Fruit fly (Drosophila melanogaster) whole organism, embryonic: Measurements from ENCODE around the gene CG46301.

Experiments
- Atf3 ChIP-seq: fragments of 200-800 bp; sonication (Bioruptor generic); optimal IDR thresholded peaks from 3 replicates; lab custom pipeline; 2016; ENCODE audit warnings: missing biosample characterization, missing genetic modification characterization
- CG16863 ChIP-seq: fragments of 200-800 bp; sonication (Bioruptor generic); optimal IDR thresholded peaks from 3 replicates; lab custom pipeline; 2016; ENCODE audit warnings: missing biosample characterization, missing genetic modification characterization
- CG32772 ChIP-seq: fragments of 200-800 bp; sonication (Bioruptor generic); IDR thresholded peaks from 2 replicates; pipeline ENCODE4 v1.3.6; 2022; ENCODE audit warnings: missing biosample characterization, missing genetic modification characterization
- HLH3B ChIP-seq: fragments of 200-800 bp; sonication (Bioruptor generic); IDR thresholded peaks from 2 replicates; pipeline ENCODE4 v1.3.6; 2022; ENCODE audit warnings: missing biosample characterization, missing genetic modification characterization
- Rx ChIP-seq: fragments of 200-800 bp; sonication (Bioruptor generic); IDR thresholded peaks from 2 replicates; pipeline ENCODE4 v1.3.6; 2022; ENCODE audit warnings: missing biosample characterization, missing genetic modification characterization
- pho ChIP-seq: fragments of 200-800 bp; sonication (Bioruptor generic); optimal IDR thresholded peaks from 2 replicates; lab custom pipeline; 2016; ENCODE audit warnings: missing biosample characterization, missing genetic modification characterization

DNA sequence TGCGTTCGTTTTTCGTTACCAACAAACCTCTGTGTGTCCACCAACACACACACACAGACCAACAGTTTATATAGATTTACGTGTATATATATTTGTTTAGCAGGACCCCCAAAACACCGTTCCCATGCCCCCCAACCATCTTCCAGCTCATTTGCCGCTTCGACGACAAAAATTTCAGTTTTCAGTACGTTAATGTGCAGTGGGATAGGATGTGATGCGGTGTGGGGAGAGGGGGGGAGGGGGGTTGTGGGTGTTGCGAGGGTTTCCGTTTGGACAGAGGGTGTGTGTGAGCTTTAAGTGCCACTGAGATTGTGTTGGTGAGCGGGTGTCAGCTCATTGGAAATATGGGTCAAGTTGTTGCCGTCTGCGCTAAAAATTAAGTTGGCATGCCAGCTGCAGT is 49.0 kb upstream of the CG46301 start:
- TF ChIP-seq Rx (no peak), CG32772 (GFP tag; lab: Robert Waterston, UW) (no peak), pho (GFP tag; lab: Kevin White, UChicago) (no peak), CG16863 (no peak), HLH3B (GFP tag; lab: Robert Waterston, UW) (no peak), Atf3 (GFP tag; lab: Kevin White, UChicago) (no peak)
